Fruit fly (Drosophila melanogaster): ENCODE data around the gene ATPsynE.

Gene ATPsynE

DNA sequence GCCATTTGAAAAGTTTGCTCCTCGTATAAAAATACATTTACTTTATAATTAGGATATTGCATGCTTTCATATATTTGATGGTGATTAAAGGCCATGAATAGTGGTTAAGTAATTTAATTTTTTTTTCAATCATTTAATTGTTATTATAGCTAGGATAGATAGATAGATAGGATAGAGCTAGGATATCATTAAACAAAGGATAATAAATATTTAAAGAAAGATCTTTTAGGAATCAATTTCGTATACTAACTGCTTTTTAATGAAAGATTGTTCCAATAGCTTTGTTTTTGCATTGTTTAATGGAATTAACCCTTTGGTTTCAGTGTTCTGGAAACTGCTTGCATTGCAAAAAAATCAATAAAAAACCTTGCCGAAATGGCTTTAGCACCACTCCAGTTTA is 27.9 kb downstream of the ATPsynE start (continued):
- TF ChIP-seq dac (GFP tag; optimal IDR thresholded peaks at IDR 0.05) (no peak), Eip93F (GFP tag; optimal IDR thresholded peaks at IDR 0.05) (no peak), CG1621 (tag; optimal IDR thresholded peaks at IDR 0.05) (no peak), CG8119 (GFP tag; IDR thresholded peaks at IDR 0.05) (no peak), CG10669 (GFP tag; optimal IDR thresholded peaks at IDR 0.05) (no peak), Sox102F (GFP tag; optimal IDR thresholded peaks at IDR 0.05) (no peak), fkh (GFP tag; optimal IDR thresholded peaks at IDR 0.05) (no peak), CG6808 (GFP tag; optimal IDR thresholded peaks at IDR 0.05) (no peak), Hr38 (GFP tag; optimal IDR thresholded peaks at IDR 0.05) (no peak), Ets96B (tag; optimal IDR thresholded peaks at IDR 0.05) (peak; percentile 19), CG34406 (GFP tag; optimal IDR thresholded peaks at IDR 0.05) (peak; percentile 6), pdm3 (GFP tag; optimal IDR thresholded peaks at IDR 0.05) (no peak), Hr39 (GFP tag; optimal IDR thresholded peaks at IDR 0.05) (peak; percentile 2), CG6854 (GFP tag; optimal IDR thresholded peaks at IDR 0.05) (no peak), Eip78C (GFP tag) (peak; percentile 59), CG8319 (GFP tag; optimal IDR thresholded peaks at IDR 0.05) (peak; percentile 9), Gug (GFP tag; IDR thresholded peaks at IDR 0.05) (no peak), fd85E (GFP tag; optimal IDR thresholded peaks at IDR 0.05) (no peak), CG9139 (GFP tag; optimal IDR thresholded peaks at IDR 0.05) (no peak), Lpt (GFP tag; optimal IDR thresholded peaks at IDR 0.05) (no peak), CG11762 (GFP tag; optimal IDR thresholded peaks at IDR 0.05; ENCODE audit: insufficient read depth) (no peak), CG6276 (GFP tag; optimal IDR thresholded peaks at IDR 0.05) (no peak), acj6 (GFP tag; optimal IDR thresholded peaks at IDR 0.05) (no peak)

DNA sequence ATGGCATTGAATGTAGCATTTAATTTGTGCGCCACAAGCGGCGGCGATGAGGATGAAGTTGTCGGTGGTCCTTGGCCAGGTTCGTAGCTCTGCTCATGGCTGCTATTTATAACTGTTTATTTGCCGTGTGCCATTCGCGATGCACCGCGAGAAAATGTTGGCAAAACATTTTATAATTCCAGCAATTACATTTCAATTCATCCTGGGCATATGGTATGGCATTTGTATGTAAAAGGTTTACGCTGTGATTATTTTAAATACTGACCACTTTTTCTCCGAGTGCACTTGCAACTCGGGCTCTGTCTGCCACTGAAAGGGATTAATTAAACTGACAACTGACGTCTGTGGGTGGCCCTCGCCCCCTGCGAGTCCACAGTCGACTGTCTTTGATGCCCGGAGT is 29.9 kb downstream of the ATPsynE start:
- TF ChIP-seq Ets96B (tag; optimal IDR thresholded peaks at IDR 0.05) (peak; percentile 70), fd59A (GFP tag; optimal IDR thresholded peaks at IDR 0.05) (peak; percentile 54), Blimp-1 (GFP tag; optimal IDR thresholded peaks at IDR 0.05) (no peak), Ets21C (GFP tag; optimal IDR thresholded peaks at IDR 0.05) (no peak), acj6 (GFP tag; optimal IDR thresholded peaks at IDR 0.05) (peak; percentile 49), CG6276 (GFP tag; optimal IDR thresholded peaks at IDR 0.05) (no peak), CG8632 (GFP tag; optimal IDR thresholded peaks at IDR 0.05) (peak; percentile 30), CG9139 (GFP tag; optimal IDR thresholded peaks at IDR 0.05) (peak; percentile 28), ss (GFP tag; optimal IDR thresholded peaks at IDR 0.05) (peak; percentile 44 to 74), CG1621 (tag; optimal IDR thresholded peaks at IDR 0.05) (peak; percentile 53), Sox102F (GFP tag; optimal IDR thresholded peaks at IDR 0.05) (peak; percentile 51), fd85E (GFP tag; optimal IDR thresholded peaks at IDR 0.05) (no peak), CG6163 (GFP tag; IDR thresholded peaks at IDR 0.05) (peak; percentile 80), svp (GFP tag) (peak; percentile 74), CG10631 (GFP tag; optimal IDR thresholded peaks at IDR 0.05) (peak; percentile 44), CG34406 (GFP tag; optimal IDR thresholded peaks at IDR 0.05) (peak; percentile 30), CG15336 (GFP tag; IDR thresholded peaks at IDR 0.05) (peak; percentile 54; the same call in 1 of the 2 replicates), OdsH (GFP tag; optimal IDR thresholded peaks at IDR 0.05) (peak; percentile 59), CG3919 (GFP tag; optimal IDR thresholded peaks at IDR 0.05) (peak; percentile 66), vri (GFP tag; optimal IDR thresholded peaks at IDR 0.05) (no peak), CG6808 (GFP tag; optimal IDR thresholded peaks at IDR 0.05) (peak; percentile 58), CG31627 (GFP tag; optimal IDR thresholded peaks at IDR 0.05) (peak; percentile 53), Smox (GFP tag; optimal IDR thresholded peaks at IDR 0.05) (peak; percentile 41), Eip78C (GFP tag) (peak; percentile 89), CG7368 (GFP tag; optimal IDR thresholded peaks at IDR 0.05) (peak; percentile 60), CG11762 (GFP tag; optimal IDR thresholded peaks at IDR 0.05; ENCODE audit: insufficient read depth) (peak; percentile 30), Gug (GFP tag; IDR thresholded peaks at IDR 0.05) (no peak; the same call in 1 of the 2 replicates), CG10669 (GFP tag; optimal IDR thresholded peaks at IDR 0.05) (peak; percentile 64), achi (GFP tag; optimal IDR thresholded peaks at IDR 0.05) (peak; percentile 50), fkh (GFP tag; optimal IDR thresholded peaks at IDR 0.05) (no peak), cyc (GFP tag; optimal IDR thresholded peaks at IDR 0.05) (peak; percentile 57), CG11294 (GFP tag; IDR thresholded peaks at IDR 0.05) (0 out of 2 replicates have a peak, but pooled peaks have one; percentile 40), topi (GFP tag; optimal IDR thresholded peaks at IDR 0.05) (peak; percentile 50), dsx (GFP tag; optimal IDR thresholded peaks at IDR 0.05; ENCODE audit: poor library complexity, severe bottlenecking) (peak; percentile 61), CG32006 (GFP tag; optimal IDR thresholded peaks at IDR 0.05) (peak; percentile 55), Sox15 (GFP tag; optimal IDR thresholded peaks at IDR 0.05) (no peak), CG8319 (GFP tag; optimal IDR thresholded peaks at IDR 0.05) (peak; percentile 37), Met (GFP tag; optimal IDR thresholded peaks at IDR 0.05) (peak; percentile 61), CG6792 (GFP tag; optimal IDR thresholded peaks at IDR 0.05) (peak; percentile 37), dac (GFP tag; optimal IDR thresholded peaks at IDR 0.05) (no peak), Hr38 (GFP tag; optimal IDR thresholded peaks at IDR 0.05) (no peak), CG3032 (tag; optimal IDR thresholded peaks at IDR 0.05) (peak; percentile 68)
